Comparison of ENCODE assay signal across 2 fruit fly cellular contexts in genomic region chr2L:10205940-10206339, dm6.
TF ChIP-seq lines count a peak whose summit lies in the region.

No protein-coding gene starts in this region.

- TF ChIP-seq CTCF in whole organism, embryonic (GFP tag; optimal IDR thresholded peaks at IDR 0.05; lab: Kevin White, UChicago), result no peak

TF ChIP-seq in Kc167, 6 proteins besides CTCF, POLR2A, EP300 and RAD21:
- TF ChIP-seq ttk (optimal IDR thresholded peaks at IDR 0.05; lab: Kevin White, UChicago) (peak; percentile 87), psq (optimal IDR thresholded peaks at IDR 0.05; lab: Kevin White, UChicago) (no peak)

TF ChIP-seq in whole organism, embryonic, 481 proteins besides CTCF, POLR2A, EP300 and RAD21:
- TF ChIP-seq Med (GFP tag; lab: Kevin White, UChicago) (peak; percentile 53), bowl (GFP tag; IDR thresholded peaks at IDR 0.05; lab: Robert Waterston, UW) (no peak), CG34422 (GFP tag; IDR thresholded peaks at IDR 0.05; lab: Robert Waterston, UW) (0 out of 3 replicates have a peak, but pooled peaks have one; percentile 24)
